Fruit fly (Drosophila melanogaster) whole organism, adult: ENCODE measurements around the gene CNMaR.

Source experiments
- CG11617 ChIP-seq: fragments of 200-800 bp; sonication (Bioruptor generic); optimal IDR thresholded peaks from 2 replicates; lab custom pipeline; 2017; ENCODE audit warnings: mild to moderate bottlenecking, missing biosample characterization, missing genetic modification reagents, missing genetic modification characterization
- CG1620 ChIP-seq: fragments of 200-800 bp; sonication (Bioruptor generic); optimal IDR thresholded peaks from 2 replicates; lab custom pipeline; 2016; ENCODE audit warnings: missing biosample characterization, missing genetic modification characterization
- CG33017 ChIP-seq: fragments of 200-800 bp; sonication (Bioruptor generic); optimal IDR thresholded peaks from 2 replicates; lab custom pipeline; 2018; ENCODE audit warnings: missing biosample characterization, mild to moderate bottlenecking, missing genetic modification characterization, moderate library complexity
- kay ChIP-seq: fragments of 200-800 bp; sonication (Bioruptor generic); peaks from one replicate; lab custom pipeline; 2016; ENCODE audit warnings: missing biosample characterization, missing genetic modification characterization, borderline replicate concordance
- ovo ChIP-seq: fragments of 200-800 bp; sonication (Bioruptor generic); optimal IDR thresholded peaks from 2 replicates; lab custom pipeline; 2016; ENCODE audit warnings: missing biosample characterization, missing genetic modification characterization

DNA sequence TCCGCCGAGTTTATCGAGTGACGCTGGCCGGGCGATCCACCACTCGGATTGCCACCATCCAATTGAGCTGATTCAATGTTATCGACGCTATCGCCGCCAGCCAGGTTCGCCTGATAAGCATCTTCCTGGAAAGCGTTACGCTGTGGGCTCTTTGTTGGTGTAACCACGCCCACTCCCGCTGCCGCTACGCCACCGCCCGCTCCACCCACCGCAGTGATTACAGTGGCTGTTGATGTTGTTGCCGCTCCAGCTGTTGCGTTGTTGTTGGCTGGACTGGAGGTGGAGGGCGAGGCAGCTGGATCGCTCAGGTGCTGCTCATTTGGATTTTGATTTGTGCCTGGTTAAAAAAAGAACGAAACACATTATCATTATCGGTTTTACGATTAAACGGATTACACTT, 27.5 kb downstream of the CNMaR start:
- TF ChIP-seq CG1620 (GFP tag; lab: Kevin White, UChicago) (no peak), kay (no peak), CG33017 (tag; lab: Kevin White, UChicago) (no peak), ovo (GFP tag; lab: Kevin White, UChicago) (no peak), CG11617 (GFP tag; lab: Kevin White, UChicago) (no peak)
